Fruit fly (Drosophila melanogaster) whole organism: Measurements from ENCODE around the gene ebd1.

Experiments
- CG8478 ChIP-seq: fragments of >200 bp; optimal IDR thresholded peaks from 2 replicates; lab custom pipeline; 2018; ENCODE audit warnings: inconsistent platforms
- Dll ChIP-seq: fragments of >200 bp; optimal IDR thresholded peaks from 2 replicates; lab custom pipeline; 2017

- TF ChIP-seq CG8478 (no peak), Dll (lab: Kevin White, UChicago) (no peak)
These were observed 25.0 kb upstream of the ebd1 start, which contains the start of gene CkIIalpha-i3 for dm6 chr3L:710345-710822.
